Fruit fly (Drosophila melanogaster) whole organism, embryonic: ENCODE results near the gene Nab2.

ENCODE experiments used
- Ada2b ChIP-seq: fragments of 200-800 bp; sonication (Bioruptor generic); IDR thresholded peaks from 2 replicates; pipeline ENCODE4 v1.3.6; 2022; ENCODE audit warnings: missing biosample characterization, missing genetic modification characterization
- Adf1 ChIP-seq: fragments of 200-800 bp; sonication (Bioruptor generic); IDR thresholded peaks from 2 replicates; pipeline ENCODE4 v1.3.6; 2022; ENCODE audit warnings: missing biosample characterization, missing genetic modification characterization
- CG10431 ChIP-seq: fragments of 200-800 bp; sonication (Bioruptor generic); optimal IDR thresholded peaks from 3 replicates; lab custom pipeline; 2018; ENCODE audit warnings: missing biosample characterization, mild to moderate bottlenecking, missing genetic modification characterization
- CG11085 ChIP-seq: fragments of 200-800 bp; sonication (Bioruptor generic); IDR thresholded peaks from 2 replicates; pipeline ENCODE4 v1.3.6; 2022; ENCODE audit warnings: missing biosample characterization, missing genetic modification characterization
- CG12299 ChIP-seq: fragments of 200-800 bp; sonication (Bioruptor generic); optimal IDR thresholded peaks from 2 replicates; lab custom pipeline; 2018; ENCODE audit warnings: missing biosample characterization, mild to moderate bottlenecking, missing genetic modification characterization
- CG15696 ChIP-seq: fragments of 200-800 bp; sonication (Bioruptor generic); optimal IDR thresholded peaks from 2 replicates; lab custom pipeline; 2019; ENCODE audit warnings: missing biosample characterization, mild to moderate bottlenecking, missing genetic modification characterization, moderate library complexity
- CG1603 ChIP-seq: fragments of 200-800 bp; sonication (Bioruptor generic); optimal IDR thresholded peaks from 2 replicates; lab custom pipeline; 2019; ENCODE audit warnings: missing biosample characterization, mild to moderate bottlenecking, missing genetic modification characterization, moderate library complexity
- CG16815 ChIP-seq: fragments of 200-800 bp; sonication (Bioruptor generic); optimal IDR thresholded peaks from 3 replicates; lab custom pipeline; 2017; ENCODE audit warnings: missing biosample characterization, mild to moderate bottlenecking, missing genetic modification characterization
- CG17186 ChIP-seq: fragments of 200-800 bp; sonication (Bioruptor generic); optimal IDR thresholded peaks from 3 replicates; lab custom pipeline; 2017; ENCODE audit warnings: missing biosample characterization, missing genetic modification reagents, missing genetic modification characterization
- CG18599 ChIP-seq: fragments of 200-800 bp; sonication (Bioruptor generic); optimal IDR thresholded peaks from 3 replicates; lab custom pipeline; 2017; ENCODE audit warnings: missing biosample characterization, missing genetic modification characterization, mild to moderate bottlenecking, moderate library complexity, missing genetic modification reagents
- CG3847 ChIP-seq: fragments of 200-800 bp; sonication (Bioruptor generic); IDR thresholded peaks from 2 replicates; pipeline ENCODE4 v1.3.6; 2022; ENCODE audit warnings: missing biosample characterization, missing genetic modification characterization
- CG3995 ChIP-seq: fragments of 200-800 bp; sonication (Bioruptor generic); optimal IDR thresholded peaks from 3 replicates; lab custom pipeline; 2016; ENCODE audit warnings: missing biosample characterization, missing genetic modification characterization
- CG42726 ChIP-seq: fragments of 200-800 bp; sonication (Bioruptor generic); IDR thresholded peaks from 2 replicates; pipeline ENCODE4 v1.3.6; 2022; ENCODE audit warnings: missing biosample characterization, missing genetic modification characterization; ENCODE audit not compliant: partially characterized antibody
- CG6654 ChIP-seq: fragments of 200-800 bp; sonication (Bioruptor generic); optimal IDR thresholded peaks from 2 replicates; lab custom pipeline; 2017; ENCODE audit warnings: missing biosample characterization, mild to moderate bottlenecking, missing genetic modification characterization
- CG6683 ChIP-seq: fragments of 200-800 bp; sonication (Bioruptor generic); optimal IDR thresholded peaks from 2 replicates; lab custom pipeline; 2017; ENCODE audit warnings: missing biosample characterization, mild to moderate bottlenecking, missing genetic modification characterization, missing genetic modification reagents
- CG6689 ChIP-seq: fragments of 200-800 bp; sonication (Bioruptor generic); IDR thresholded peaks from 2 replicates; pipeline ENCODE4 v1.3.6; 2022; ENCODE audit warnings: missing biosample characterization, missing genetic modification characterization
- CG8924 ChIP-seq: fragments of 200-800 bp; optimal IDR thresholded peaks from 3 replicates; lab custom pipeline; 2019; ENCODE audit warnings: missing biosample characterization, mild to moderate bottlenecking, missing genetic modification characterization, moderate library complexity
- CG9437 ChIP-seq: fragments of 200-800 bp; sonication (Bioruptor generic); optimal IDR thresholded peaks from 2 replicates; lab custom pipeline; 2018; ENCODE audit warnings: missing biosample characterization, mild to moderate bottlenecking, missing genetic modification characterization
- CG9876 ChIP-seq: fragments of 200-800 bp; sonication (Bioruptor generic); optimal IDR thresholded peaks from 2 replicates; lab custom pipeline; 2016; ENCODE audit warnings: missing biosample characterization, missing genetic modification characterization
- Deaf1 ChIP-seq: fragments of 200-800 bp; optimal IDR thresholded peaks from 3 replicates; lab custom pipeline; 2019; ENCODE audit warnings: missing biosample characterization, mild to moderate bottlenecking, missing genetic modification characterization, moderate library complexity
- E2f2 ChIP-seq: fragments of 200-800 bp; sonication (Bioruptor generic); IDR thresholded peaks from 2 replicates; pipeline ENCODE4 v1.3.6; 2022; ENCODE audit warnings: missing biosample characterization, missing genetic modification characterization
- Eip74EF ChIP-seq, 2 experiments: fragments of 200-800 bp in 1 of 2; fragments of >200 bp in 1 of 2; sonication (Bioruptor generic) in 1 of 2; optimal IDR thresholded peaks; 2 replicates each; lab custom pipeline; 2017 to 2019; ENCODE audit warnings: missing biosample characterization in 2 of 2, missing genetic modification characterization in 2 of 2, mild to moderate bottlenecking in 1 of 2, moderate library complexity in 1 of 2
- H15 ChIP-seq: fragments of 200-800 bp; sonication (Bioruptor generic); IDR thresholded peaks from 3 replicates; pipeline ENCODE4 v1.3.6; 2022; ENCODE audit warnings: missing biosample characterization, missing genetic modification characterization
- HLH54F ChIP-seq: fragments of 200-800 bp; sonication (Bioruptor generic); optimal IDR thresholded peaks from 3 replicates; lab custom pipeline; 2016; ENCODE audit warnings: missing biosample characterization, missing genetic modification characterization
- HmgZ ChIP-seq: fragments of 200-800 bp; sonication (Bioruptor generic); optimal IDR thresholded peaks from 2 replicates; lab custom pipeline; 2018; ENCODE audit warnings: missing biosample characterization, mild to moderate bottlenecking, missing genetic modification characterization
- Hr51 ChIP-seq, 2 experiments: fragments of 200-800 bp; sonication (Bioruptor generic); optimal IDR thresholded peaks; 2 replicates in 1 of 2; 3 replicates in 1 of 2; lab custom pipeline; 2016 to 2018; ENCODE audit warnings: missing biosample characterization in 2 of 2, missing genetic modification characterization in 2 of 2, mild to moderate bottlenecking in 1 of 2, moderate library complexity in 1 of 2
- Mad ChIP-seq: fragments of 200-800 bp; sonication (Bioruptor generic); optimal IDR thresholded peaks from 2 replicates; lab custom pipeline; 2016; ENCODE audit warnings: missing biosample characterization, missing genetic modification characterization
- Mrtf ChIP-seq: fragments of 200-800 bp; sonication (Bioruptor generic); IDR thresholded peaks from 3 replicates; pipeline ENCODE4 v1.3.6; 2022; ENCODE audit warnings: missing biosample characterization, missing genetic modification characterization
- Pdp1 ChIP-seq, 2 experiments: fragments of 200-800 bp; sonication (Bioruptor generic); optimal IDR thresholded peaks; 3 replicates each; lab custom pipeline; 2016; ENCODE audit warnings: missing biosample characterization in 2 of 2, missing genetic modification characterization in 2 of 2, mild to moderate bottlenecking in 1 of 2, moderate library complexity in 1 of 2
- Six4 ChIP-seq: fragments of 200-800 bp; sonication (Bioruptor generic); optimal IDR thresholded peaks from 2 replicates; lab custom pipeline; 2016; ENCODE audit warnings: missing biosample characterization, missing genetic modification characterization
- Taf1 ChIP-seq: fragments of 200-800 bp; sonication (Bioruptor generic); IDR thresholded peaks from 2 replicates; pipeline ENCODE4 v1.3.6; 2022; ENCODE audit warnings: missing biosample characterization, missing genetic modification characterization
- ase ChIP-seq: fragments of 200-800 bp; sonication (Bioruptor generic); IDR thresholded peaks from 3 replicates; pipeline ENCODE4 v1.3.6; 2022; ENCODE audit warnings: missing biosample characterization, missing genetic modification characterization
- az2 ChIP-seq: fragments of 200-800 bp; sonication (Bioruptor generic); optimal IDR thresholded peaks from 3 replicates; lab custom pipeline; 2016; ENCODE audit warnings: missing biosample characterization, missing genetic modification characterization
- corto ChIP-seq: fragments of 200-800 bp; sonication (Bioruptor generic); optimal IDR thresholded peaks from 2 replicates; lab custom pipeline; 2016; ENCODE audit warnings: missing biosample characterization, mild to moderate bottlenecking, missing genetic modification characterization, moderate library complexity
- dm ChIP-seq: fragments of 200-800 bp; sonication (Bioruptor generic); optimal IDR thresholded peaks from 3 replicates; lab custom pipeline; 2016; ENCODE audit warnings: missing biosample characterization, missing genetic modification characterization
- gcm2 ChIP-seq: fragments of 200-800 bp; sonication (Bioruptor generic); optimal IDR thresholded peaks from 2 replicates; lab custom pipeline; 2016; ENCODE audit warnings: missing biosample characterization, missing genetic modification characterization
- kah ChIP-seq: fragments of 200-800 bp; sonication (Bioruptor generic); optimal IDR thresholded peaks from 2 replicates; lab custom pipeline; 2018; ENCODE audit warnings: missing biosample characterization, mild to moderate bottlenecking, missing genetic modification characterization
- lmd ChIP-seq: fragments of 200-800 bp; sonication (Bioruptor generic); IDR thresholded peaks from 2 replicates; pipeline ENCODE4 v1.3.6; 2022; ENCODE audit warnings: missing biosample characterization, missing genetic modification characterization
- luna ChIP-seq: fragments of 200-800 bp; sonication (Bioruptor generic); optimal IDR thresholded peaks from 2 replicates; lab custom pipeline; 2016; ENCODE audit warnings: missing biosample characterization, missing genetic modification characterization
- mam ChIP-seq: fragments of 200-800 bp; sonication (Bioruptor generic); optimal IDR thresholded peaks from 3 replicates; lab custom pipeline; 2016; ENCODE audit warnings: missing biosample characterization, missing genetic modification characterization
- mirr ChIP-seq: fragments of 200-800 bp; sonication (Bioruptor generic); optimal IDR thresholded peaks from 3 replicates; lab custom pipeline; 2018; ENCODE audit warnings: missing biosample characterization, mild to moderate bottlenecking, missing genetic modification characterization
- mld ChIP-seq: fragments of 200-800 bp; sonication (Bioruptor generic); IDR thresholded peaks from 3 replicates; pipeline ENCODE4 v1.3.6; 2022; ENCODE audit warnings: missing biosample characterization, missing genetic modification characterization; ENCODE audit not compliant: partially characterized antibody
- nmo ChIP-seq: fragments of 200-800 bp; sonication (Bioruptor generic); optimal IDR thresholded peaks from 2 replicates; lab custom pipeline; 2018; ENCODE audit warnings: missing biosample characterization, mild to moderate bottlenecking, missing genetic modification characterization, moderate library complexity
- pzg ChIP-seq: fragments of 200-800 bp; sonication (Bioruptor generic); optimal IDR thresholded peaks from 3 replicates; lab custom pipeline; 2018; ENCODE audit warnings: missing biosample characterization, mild to moderate bottlenecking, missing genetic modification characterization, moderate library complexity
- rib ChIP-seq: fragments of 200-800 bp; sonication (Bioruptor generic); IDR thresholded peaks from 2 replicates; pipeline ENCODE4 v1.3.6; 2022; ENCODE audit warnings: missing biosample characterization, missing genetic modification characterization
- sens-2 ChIP-seq: fragments of 200-800 bp; sonication (Bioruptor generic); IDR thresholded peaks from 2 replicates; pipeline ENCODE4 v1.3.6; 2022; ENCODE audit warnings: missing biosample characterization, missing genetic modification characterization
- sna ChIP-seq: fragments of 200-800 bp; sonication (Bioruptor generic); IDR thresholded peaks from 2 replicates; pipeline ENCODE4 v1.3.6; 2022; ENCODE audit warnings: missing biosample characterization, missing genetic modification characterization; ENCODE audit not compliant: partially characterized antibody
- tgo ChIP-seq: fragments of 200-800 bp; sonication (Bioruptor generic); IDR thresholded peaks from 3 replicates; pipeline ENCODE4 v1.3.6; 2022; ENCODE audit warnings: missing biosample characterization, missing genetic modification characterization
- ttk ChIP-seq: fragments of 200-800 bp; sonication (Bioruptor generic); IDR thresholded peaks from 2 replicates; pipeline ENCODE4 v2.1.2; 2022; ENCODE audit warnings: missing biosample characterization, missing genetic modification characterization

Gene Nab2

DNA sequence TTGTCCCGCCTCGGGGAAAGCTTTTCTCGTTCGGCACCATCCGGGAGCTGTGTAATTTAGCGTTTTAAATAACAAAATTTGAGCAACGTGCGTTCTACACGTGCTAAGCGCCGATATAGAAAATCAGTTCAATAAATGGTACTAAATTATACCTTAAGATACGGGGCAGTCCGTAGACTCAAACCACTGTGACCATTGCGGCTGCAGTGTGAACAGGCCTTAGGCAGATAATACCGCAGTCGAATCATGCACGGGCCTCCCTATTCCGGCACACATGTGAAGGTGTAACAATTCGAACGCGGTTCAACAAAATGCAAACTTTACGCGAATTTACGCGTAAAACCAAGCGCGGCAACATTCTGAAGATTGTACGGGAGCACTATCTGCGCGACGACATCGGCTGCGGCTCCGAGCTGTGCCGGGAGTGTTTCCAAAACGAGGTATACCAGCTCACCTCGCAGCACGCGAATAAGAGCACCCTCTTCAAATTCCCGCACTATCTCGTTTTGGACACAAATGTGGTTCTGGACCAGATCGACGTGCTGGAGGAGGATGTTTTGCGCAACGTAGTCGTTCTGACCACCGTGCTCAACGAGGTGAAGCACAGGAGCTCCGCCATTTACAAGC lies 15.1 kb upstream of the Nab2 start, which contains the start of the genes Rrp5 and Dis3 (continued):
- TF ChIP-seq Hr51 (GFP tag; optimal IDR thresholded peaks at IDR 0.05; lab: Kevin White, UChicago) (peak in 1 of 2 experiments; percentile 22), Deaf1 (tag; lab: Kevin White, UChicago) (no peak), sna (GFP tag; lab: Robert Waterston, UW) (0 out of 2 replicates have a peak, but pooled peaks have one; percentile 30), CG6683 (no peak), Mrtf (GFP tag; lab: Robert Waterston, UW) (peak; percentile 42; the same call in 1 of the 3 replicates), H15 (0 out of 3 replicates have a peak, but pooled peaks have one; percentile 35), CG3995 (GFP tag; lab: Kevin White, UChicago) (peak; percentile 75), CG1603 (tag; lab: Kevin White, UChicago) (peak; percentile 94), CG42726 (0 out of 2 replicates have a peak, but pooled peaks have one; percentile 65), gcm2 (no peak), rib (no peak), luna (GFP tag; lab: Kevin White, UChicago) (no peak), dm (GFP tag; lab: Kevin White, UChicago) (peak; percentile 100), Six4 (no peak), CG16815 (GFP tag; lab: Kevin White, UChicago) (no peak), mld (no peak), E2f2 (GFP tag; lab: Robert Waterston, UW) (peak; percentile 67), CG8924 (tag; lab: Kevin White, UChicago) (no peak), ttk (peak; percentile 38; the same call in 1 of the 2 replicates), CG18599 (no peak), kah (GFP tag; lab: Kevin White, UChicago) (no peak), nmo (GFP tag; lab: Kevin White, UChicago) (peak; percentile 66), CG10431 (no peak), Pdp1 (GFP tag; optimal IDR thresholded peaks at IDR 0.05; lab: Kevin White, UChicago) (peak in 1 of 2 experiments; percentile 22), pzg (GFP tag; lab: Kevin White, UChicago) (peak; percentile 97), corto (GFP tag; lab: Kevin White, UChicago) (no peak), ase (0 out of 3 replicates have a peak, but pooled peaks have one; percentile 49), CG17186 (peak; percentile 87), CG6654 (GFP tag; lab: Kevin White, UChicago) (no peak), Mad (GFP tag; lab: Kevin White, UChicago) (peak; percentile 36), CG9876 (GFP tag; lab: Kevin White, UChicago) (peak; percentile 57), Eip74EF (GFP tag; optimal IDR thresholded peaks at IDR 0.05; lab: Kevin White, UChicago) (no peak), Adf1 (GFP tag; lab: Robert Waterston, UW) (peak; percentile 50), HLH54F (GFP tag; lab: Kevin White, UChicago) (peak; percentile 50), HmgZ (tag; lab: Kevin White, UChicago) (peak; percentile 84), mam (peak; percentile 16), CG3847 (GFP tag; lab: Robert Waterston, UW) (peak; percentile 64; the same call in 1 of the 2 replicates), CG15696 (tag; lab: Kevin White, UChicago) (peak; percentile 29), Ada2b (GFP tag; lab: Robert Waterston, UW) (peak; percentile 32; the same call in 1 of the 2 replicates), CG12299 (tag; lab: Kevin White, UChicago) (no peak), CG11085 (GFP tag; lab: Robert Waterston, UW) (peak; percentile 42; the same call in 1 of the 2 replicates), CG9437 (GFP tag; lab: Kevin White, UChicago) (no peak), CG6689 (GFP tag; lab: Robert Waterston, UW) (no peak), sens-2 (GFP tag; lab: Robert Waterston, UW) (peak; percentile 52), tgo (GFP tag; lab: Robert Waterston, UW) (no peak), mirr (no peak), az2 (GFP tag; lab: Kevin White, UChicago) (no peak), Taf1 (GFP tag; lab: Robert Waterston, UW) (no peak), lmd (GFP tag; lab: Robert Waterston, UW) (peak; percentile 56)
